Worm (Caenorhabditis elegans) whole organism, midembryonic: Measurements from ENCODE around the gene zipt-9.

Experiments used
- T22C8.4 ChIP-seq: fragments of 200-800 bp; sonication (Bioruptor generic); IDR thresholded peaks from 2 replicates; pipeline ENCODE4 v1.3.6; 2022; ENCODE audit warnings: missing genetic modification characterization, missing compliant biosample characterization
- flt-1 ChIP-seq: fragments of 200-800 bp; sonication (Bioruptor generic); IDR thresholded peaks from 2 replicates; pipeline ENCODE4 v1.3.6; 2022; ENCODE audit warnings: missing genetic modification characterization, missing compliant biosample characterization
- klf-2 ChIP-seq: fragments of 200-800 bp; sonication (Bioruptor generic); conservative IDR thresholded peaks from 2 replicates; pipeline ENCODE4 v1.3.6; 2022; ENCODE audit warnings: missing genetic modification reagents, missing genetic modification characterization, missing compliant biosample characterization
- med-1 ChIP-seq: sonication (generic microtip); optimal IDR thresholded peaks from 2 replicates; lab custom pipeline; 2017; ENCODE audit warnings: missing genetic modification characterization, mild to moderate bottlenecking, missing compliant biosample characterization, antibody characterized with exemption, missing genetic modification reagents; ENCODE audit not compliant: insufficient read depth
- ref-1 ChIP-seq: fragments of 200-800 bp; sonication (Bioruptor generic); conservative IDR thresholded peaks from 2 replicates; pipeline ENCODE4 v1.3.6; 2022; ENCODE audit warnings: missing genetic modification reagents, missing genetic modification characterization, missing compliant biosample characterization

DNA sequence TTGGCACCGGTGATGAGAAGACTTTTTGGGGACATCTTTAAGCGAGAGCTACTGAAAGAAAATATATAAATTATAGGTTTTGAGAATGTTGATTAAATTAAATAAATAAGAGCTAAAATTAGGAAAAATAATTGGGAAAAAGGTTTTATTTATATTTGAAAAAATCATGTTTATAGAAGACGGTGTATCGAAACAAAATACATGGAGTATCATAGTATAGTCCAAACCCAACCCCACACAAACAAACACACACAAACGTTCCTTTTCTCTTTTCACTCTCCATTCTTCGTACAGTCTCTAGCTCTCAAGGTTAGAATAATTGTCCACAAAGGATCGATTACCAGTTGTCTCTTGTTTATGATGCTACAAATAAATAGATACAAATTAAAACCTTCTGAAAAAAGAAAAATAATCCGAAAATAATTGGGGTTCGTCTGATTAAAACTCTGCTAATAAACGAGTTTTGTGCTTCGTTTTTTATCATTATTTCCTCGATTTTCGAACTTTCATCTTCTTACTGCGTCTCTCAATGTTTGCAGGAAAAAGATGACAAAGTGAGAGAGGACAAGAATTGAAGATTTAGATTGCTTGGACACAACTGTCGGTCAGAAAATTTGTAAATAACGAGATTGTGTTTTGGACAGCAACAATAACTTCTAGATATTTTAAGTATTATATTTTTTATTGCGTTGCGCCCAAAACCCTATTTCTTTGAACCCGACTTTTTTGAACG lies 41.5 kb upstream of the zipt-9 start, which contains the start of gene F20G2.2:
- TF ChIP-seq klf-2 (GFP tag; lab: Robert Waterston, UW) (no peak), flt-1 (no peak), T22C8.4 (no peak), ref-1 (GFP tag; lab: Robert Waterston, UW) (no peak), med-1 (GFP tag; lab: Kevin White, UChicago) (no peak)
